Worm (Caenorhabditis elegans): ENCODE results near the gene col-116.

DNA sequence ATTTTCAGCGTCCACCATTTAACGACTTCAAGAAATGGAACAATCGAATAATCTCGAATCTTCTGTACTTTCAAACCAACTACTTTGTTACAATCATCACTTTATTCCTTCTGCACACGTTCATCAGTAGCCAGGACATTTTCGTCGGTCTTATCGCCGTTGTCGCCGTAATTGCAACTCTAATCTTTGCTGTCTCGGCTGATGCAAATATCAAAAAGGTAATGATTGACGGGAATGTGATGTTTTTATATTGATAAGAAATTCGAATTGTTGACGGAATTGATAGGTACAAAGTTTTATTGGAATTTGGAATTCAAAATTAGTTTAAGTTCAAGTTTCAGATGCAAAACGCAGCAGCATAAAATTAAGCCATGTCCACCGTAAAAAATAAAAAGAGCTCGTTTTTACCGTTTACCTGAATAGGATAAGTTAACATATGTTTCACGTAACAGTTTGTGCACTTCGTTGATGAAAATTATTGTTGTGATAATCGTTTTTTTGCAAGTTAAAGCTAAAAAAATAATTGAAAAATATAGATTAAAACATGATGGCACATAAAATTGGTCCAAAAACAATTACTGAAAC is 24.7 kb downstream of the col-116 start:
- TF ChIP-seq flt-1 (GFP tag; IDR thresholded peaks at IDR 0.05), result no peak
- no peak for TF ChIP-seq ztf-23 (GFP tag; IDR thresholded peaks at IDR 0.05)
